Fruit fly (Drosophila melanogaster): Measurements from ENCODE around the gene Gart.

DNA sequence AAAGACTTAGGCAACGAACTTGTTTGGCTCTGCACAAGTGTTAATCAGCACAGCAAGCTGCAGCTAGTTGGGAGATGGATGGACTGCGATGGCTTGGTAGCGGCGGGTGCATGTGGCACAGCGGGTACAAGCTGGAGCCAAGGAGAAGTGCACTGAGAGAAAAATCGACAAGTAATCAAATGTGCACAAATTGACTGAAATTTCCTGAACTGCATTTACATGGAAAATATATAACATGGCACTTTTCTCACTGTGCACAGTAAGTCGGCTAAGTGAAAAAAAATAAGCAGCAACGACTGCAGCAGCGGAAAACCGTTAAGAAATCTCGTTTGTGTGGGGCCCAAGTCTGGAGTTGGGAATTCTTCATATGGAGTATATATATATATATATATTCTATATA is 32.6 kb downstream of the Gart start:
- no peak for TF ChIP-seq CG33017 (tag; optimal IDR thresholded peaks at IDR 0.05)
- TF ChIP-seq CG11617 (GFP tag; optimal IDR thresholded peaks at IDR 0.05), result no peak
- TF ChIP-seq CG1620 (GFP tag; optimal IDR thresholded peaks at IDR 0.05), result no peak
- TF ChIP-seq CG12768 (GFP tag; optimal IDR thresholded peaks at IDR 0.05), result no peak
- TF ChIP-seq CG7101 (tag; optimal IDR thresholded peaks at IDR 0.05), result no peak
- TF ChIP-seq CG7045 (GFP tag; optimal IDR thresholded peaks at IDR 0.05), result no peak
- no peak for TF ChIP-seq cic (GFP tag; optimal IDR thresholded peaks at IDR 0.05)
